Worm (Caenorhabditis elegans) whole organism, young adult: ENCODE measurements around the gene rgef-1.

Experiments used
- B0019.2 ChIP-seq: fragments of 200-800 bp; sonication (Bioruptor generic); conservative IDR thresholded peaks from 2 replicates; pipeline ENCODE4 v1.3.6; 2022; ENCODE audit warnings: missing genetic modification reagents, missing genetic modification characterization, missing compliant biosample characterization
- B0035.1 ChIP-seq: sonication (generic microtip); optimal IDR thresholded peaks from 2 replicates; lab custom pipeline; 2016; ENCODE audit warnings: missing genetic modification characterization, mild to moderate bottlenecking, missing compliant biosample characterization, missing genotype, missing genetic modification reagents
- C17E4.6 ChIP-seq: fragments of 200-800 bp; sonication (Bioruptor generic); IDR thresholded peaks from 2 replicates; pipeline ENCODE4 v1.3.6; 2022; ENCODE audit warnings: missing genetic modification reagents, missing genetic modification characterization, missing compliant biosample characterization
- D2030.7 ChIP-seq: fragments of 200-800 bp; sonication (Bioruptor generic); IDR thresholded peaks from 2 replicates; pipeline ENCODE4 v1.3.6; 2022; ENCODE audit warnings: missing genetic modification reagents, missing genetic modification characterization, missing compliant biosample characterization
- F22D6.2 ChIP-seq: sonication (generic microtip); optimal IDR thresholded peaks from 2 replicates; lab custom pipeline; 2016; ENCODE audit warnings: mild to moderate bottlenecking, missing genetic modification characterization, missing compliant biosample characterization
- Y53F4B.3 ChIP-seq: fragments of 200-800 bp; sonication (Bioruptor generic); IDR thresholded peaks from 2 replicates; pipeline ENCODE4 v1.3.6; 2022; ENCODE audit warnings: missing genetic modification reagents, missing genetic modification characterization, missing compliant biosample characterization
- Y67H2A.10 ChIP-seq: fragments of 200-800 bp; sonication (Bioruptor generic); conservative IDR thresholded peaks from 2 replicates; pipeline ENCODE4 v1.3.6; 2022; ENCODE audit warnings: missing genetic modification reagents, missing genetic modification characterization, missing compliant biosample characterization
- Y79H2A.3 ChIP-seq: fragments of 200-800 bp; sonication (Bioruptor generic); conservative IDR thresholded peaks from 2 replicates; pipeline ENCODE4 v1.3.6; 2022; ENCODE audit warnings: missing genetic modification reagents, missing genetic modification characterization, missing compliant biosample characterization
- ZK185.1 ChIP-seq: sonication (generic microtip); optimal IDR thresholded peaks from 2 replicates; lab custom pipeline; 2016; ENCODE audit warnings: mild to moderate bottlenecking, missing genetic modification characterization, missing compliant biosample characterization; ENCODE audit not compliant: poor library complexity, severe bottlenecking
- aptf-2 ChIP-seq: fragments of 200-800 bp; sonication (Bioruptor generic); conservative IDR thresholded peaks from 2 replicates; pipeline ENCODE4 v1.3.6; 2022; ENCODE audit warnings: missing genetic modification reagents, missing genetic modification characterization, missing compliant biosample characterization
- athp-1 ChIP-seq: sonication (generic microtip); optimal IDR thresholded peaks from 2 replicates; lab custom pipeline; 2017; ENCODE audit warnings: mild to moderate bottlenecking, missing genetic modification characterization, missing compliant biosample characterization
- attf-3 ChIP-seq: fragments of 200-800 bp; sonication (Bioruptor generic); conservative IDR thresholded peaks from 2 replicates; pipeline ENCODE4 v1.3.6; 2022; ENCODE audit warnings: missing genetic modification reagents, missing genetic modification characterization, missing compliant biosample characterization
- ceh-100 ChIP-seq: fragments of 200-800 bp; sonication (Bioruptor generic); IDR thresholded peaks from 2 replicates; pipeline ENCODE4 v1.3.6; 2022; ENCODE audit warnings: missing genetic modification reagents, missing genetic modification characterization, missing compliant biosample characterization
- ceh-27 ChIP-seq: fragments of 200-800 bp; sonication (Bioruptor generic); optimal IDR thresholded peaks from 2 replicates; lab custom pipeline; 2018; ENCODE audit warnings: mild to moderate bottlenecking, missing genetic modification characterization, moderate library complexity, missing compliant biosample characterization
- ceh-91 ChIP-seq: fragments of 200-800 bp; sonication (Bioruptor generic); IDR thresholded peaks from 2 replicates; pipeline ENCODE4 v1.3.6; 2022; ENCODE audit warnings: missing genetic modification reagents, missing genetic modification characterization, missing compliant biosample characterization
- dpl-1 ChIP-seq: fragments of 150-350 bp; optimal IDR thresholded peaks from 2 replicates; lab custom pipeline; 2014; ENCODE audit warnings: missing biosample characterization, missing genetic modification reagents, missing genetic modification characterization
- egl-18 ChIP-seq: fragments of 200-800 bp; sonication (Bioruptor generic); IDR thresholded peaks from 2 replicates; pipeline ENCODE4 v1.3.6; 2022; ENCODE audit warnings: missing genetic modification reagents, missing genetic modification characterization, missing compliant biosample characterization
- egl-44 ChIP-seq: fragments of 200-800 bp; sonication (Bioruptor generic); IDR thresholded peaks from 2 replicates; pipeline ENCODE4 v1.3.6; 2022; ENCODE audit warnings: missing genetic modification reagents, missing genetic modification characterization, missing compliant biosample characterization
- him-1 ChIP-seq: sonication (generic microtip); optimal IDR thresholded peaks from 2 replicates; lab custom pipeline; 2016; ENCODE audit warnings: missing genotype, missing genetic modification reagents, missing genetic modification characterization, missing compliant biosample characterization
- hlh-26 ChIP-seq: fragments of 200-800 bp; sonication (Bioruptor generic); conservative IDR thresholded peaks from 2 replicates; pipeline ENCODE4 v1.3.6; 2022; ENCODE audit warnings: missing genetic modification reagents, missing genetic modification characterization, missing compliant biosample characterization
- hmg-1.2 ChIP-seq: fragments of 200-800 bp; sonication (Bioruptor generic); IDR thresholded peaks from 2 replicates; pipeline ENCODE4 v1.3.6; 2022; ENCODE audit warnings: missing genetic modification reagents, missing genetic modification characterization, missing compliant biosample characterization
- hrde-1 ChIP-seq: sonication (generic microtip); optimal IDR thresholded peaks from 2 replicates; lab custom pipeline; 2016; ENCODE audit warnings: missing genetic modification characterization, mild to moderate bottlenecking, missing compliant biosample characterization, moderate library complexity, missing genotype, missing genetic modification reagents, borderline replicate concordance
- lin-26 ChIP-seq: fragments of 200-800 bp; sonication (Bioruptor generic); IDR thresholded peaks from 2 replicates; pipeline ENCODE4 v1.3.6; 2022; ENCODE audit warnings: missing genetic modification reagents, missing genetic modification characterization, missing compliant biosample characterization
- lin-40 ChIP-seq: sonication (generic microtip); optimal IDR thresholded peaks from 2 replicates; lab custom pipeline; 2016; ENCODE audit warnings: missing genetic modification characterization, mild to moderate bottlenecking, missing compliant biosample characterization, missing genotype, missing genetic modification reagents
- lin-54 ChIP-seq: fragments of 200-800 bp; sonication (Bioruptor generic); optimal IDR thresholded peaks from 2 replicates; lab custom pipeline; 2018; ENCODE audit warnings: mild to moderate bottlenecking, missing genetic modification characterization, missing compliant biosample characterization
- lir-1 ChIP-seq: fragments of 200-800 bp; sonication (Bioruptor generic); conservative IDR thresholded peaks from 2 replicates; pipeline ENCODE4 v1.3.6; 2022; ENCODE audit warnings: missing genetic modification reagents, missing genetic modification characterization, missing compliant biosample characterization
- lsl-1 ChIP-seq: fragments of 200-800 bp; sonication (Bioruptor generic); optimal IDR thresholded peaks from 2 replicates; lab custom pipeline; 2018; ENCODE audit warnings: mild to moderate bottlenecking, missing genetic modification characterization, moderate library complexity, missing compliant biosample characterization
- lsy-27 ChIP-seq: sonication (generic microtip); optimal IDR thresholded peaks from 2 replicates; lab custom pipeline; 2017; ENCODE audit warnings: missing genetic modification characterization, mild to moderate bottlenecking, missing compliant biosample characterization, antibody characterized with exemption, missing genotype, borderline replicate concordance; ENCODE audit not compliant: insufficient read depth
- madf-10 ChIP-seq: sonication (generic microtip); optimal IDR thresholded peaks from 2 replicates; lab custom pipeline; 2016; ENCODE audit warnings: mild to moderate bottlenecking, missing genetic modification characterization, missing compliant biosample characterization
- madf-3 ChIP-seq: fragments of 200-800 bp; sonication (Bioruptor generic); IDR thresholded peaks from 2 replicates; pipeline ENCODE4 v1.3.6; 2022; ENCODE audit warnings: missing genetic modification reagents, missing genetic modification characterization, missing compliant biosample characterization
- madf-6 ChIP-seq: fragments of 200-800 bp; sonication (Bioruptor generic); IDR thresholded peaks from 2 replicates; pipeline ENCODE4 v1.3.6; 2022; ENCODE audit warnings: missing genetic modification reagents, missing genetic modification characterization, missing compliant biosample characterization
- madf-8 ChIP-seq: fragments of 200-800 bp; sonication (Bioruptor generic); conservative IDR thresholded peaks from 2 replicates; pipeline ENCODE4 v1.3.6; 2022; ENCODE audit warnings: missing genetic modification reagents, missing genetic modification characterization, missing compliant biosample characterization
- nhr-80 ChIP-seq: sonication (generic microtip); optimal IDR thresholded peaks from 2 replicates; lab custom pipeline; 2016; ENCODE audit warnings: missing genetic modification characterization, missing compliant biosample characterization
- pbrm-1 ChIP-seq: fragments of 200-800 bp; sonication (Bioruptor generic); IDR thresholded peaks from 2 replicates; pipeline ENCODE4 v1.3.6; 2022; ENCODE audit warnings: missing genetic modification reagents, missing genetic modification characterization, missing compliant biosample characterization
- rec-8 ChIP-seq, 2 experiments: sonication (generic microtip); optimal IDR thresholded peaks; 2 replicates each; lab custom pipeline; 2016; ENCODE audit warnings: mild to moderate bottlenecking in 2 of 2, missing genetic modification characterization in 2 of 2, missing genetic modification reagents in 2 of 2, missing genotype in 2 of 2, missing biosample characterization in 1 of 2, missing compliant biosample characterization in 1 of 2, moderate library complexity in 1 of 2
- snpc-1.1 ChIP-seq: sonication (generic microtip); optimal IDR thresholded peaks from 2 replicates; lab custom pipeline; 2017; ENCODE audit warnings: missing genetic modification characterization, mild to moderate bottlenecking, missing compliant biosample characterization, antibody characterized with exemption, moderate library complexity, missing genotype, missing genetic modification reagents; ENCODE audit not compliant: insufficient read depth
- snpc-1.3 ChIP-seq: sonication (generic microtip); optimal IDR thresholded peaks from 2 replicates; lab custom pipeline; 2017; ENCODE audit warnings: missing genetic modification characterization, mild to moderate bottlenecking, missing compliant biosample characterization, antibody characterized with exemption, moderate library complexity, missing genotype, missing genetic modification reagents; ENCODE audit not compliant: insufficient read depth
- snpc-3.4 ChIP-seq: sonication (generic microtip); optimal IDR thresholded peaks from 2 replicates; lab custom pipeline; 2017; ENCODE audit warnings: missing genetic modification characterization, mild to moderate bottlenecking, missing compliant biosample characterization, antibody characterized with exemption, moderate library complexity, missing genotype, missing genetic modification reagents
- snpc-4 ChIP-seq, 5 experiments: fragments of 150-350 bp in 1 of 5; sonication (generic microtip) in 4 of 5; optimal IDR thresholded peaks; 2 replicates each; lab custom pipeline; 2014 to 2018; ENCODE audit warnings: missing genetic modification characterization in 5 of 5, missing biosample characterization in 3 of 5, antibody characterized with exemption in 2 of 5, mild to moderate bottlenecking in 2 of 5, missing compliant biosample characterization in 2 of 5, missing genotype in 2 of 5, moderate library complexity in 2 of 5, missing genetic modification reagents in 1 of 5
- sptf-2 ChIP-seq: fragments of 200-800 bp; sonication (Bioruptor generic); optimal IDR thresholded peaks from 2 replicates; lab custom pipeline; 2018; ENCODE audit warnings: mild to moderate bottlenecking, missing genetic modification characterization, missing compliant biosample characterization
- tlf-1 ChIP-seq: fragments of 200-800 bp; sonication (Bioruptor generic); optimal IDR thresholded peaks from 2 replicates; lab custom pipeline; 2018; ENCODE audit warnings: mild to moderate bottlenecking, missing genetic modification characterization, missing compliant biosample characterization
- unc-130 ChIP-seq: sonication (generic microtip); optimal IDR thresholded peaks from 2 replicates; lab custom pipeline; 2016; ENCODE audit warnings: missing genetic modification reagents, missing genetic modification characterization, missing compliant biosample characterization
- ztf-18 ChIP-seq: sonication (generic microtip); optimal IDR thresholded peaks from 2 replicates; lab custom pipeline; 2016; ENCODE audit warnings: missing genotype, mild to moderate bottlenecking, missing genetic modification characterization, missing compliant biosample characterization
- ztf-28 ChIP-seq: fragments of 200-800 bp; sonication (Bioruptor generic); IDR thresholded peaks from 2 replicates; pipeline ENCODE4 v1.3.6; 2022; ENCODE audit warnings: missing genetic modification reagents, missing genetic modification characterization, missing compliant biosample characterization

Gene rgef-1

DNA sequence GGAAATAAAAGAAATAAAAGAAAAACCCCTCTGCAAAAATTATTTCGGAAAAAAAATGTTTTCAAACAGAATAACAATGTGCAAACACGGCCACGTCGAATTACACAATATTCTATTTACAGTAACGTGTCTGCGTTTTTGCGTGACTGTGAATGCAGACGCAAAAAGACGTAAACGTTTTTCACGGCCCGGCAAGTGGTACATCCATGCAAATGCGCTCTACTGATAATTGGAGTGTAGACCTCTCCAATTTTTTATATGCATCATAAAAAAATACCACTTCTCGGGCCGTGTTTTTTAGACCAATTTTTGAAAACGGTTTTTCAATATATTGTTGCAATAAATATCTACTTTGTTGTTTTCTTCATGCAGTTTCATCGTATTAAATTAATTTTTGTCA is 12.0 kb downstream of the rgef-1 start, which contains the start of gene nstp-10 (continued):
- peak; percentile 83 for TF ChIP-seq C17E4.6 (GFP tag; lab: Robert Waterston, UW)
- peak; percentile 88 for TF ChIP-seq athp-1 (tag; lab: Kevin White, UChicago)
- TF ChIP-seq D2030.7 (GFP tag; lab: Robert Waterston, UW), result peak; percentile 97
- peak; percentile 96 for TF ChIP-seq ceh-91 (GFP tag; lab: Robert Waterston, UW)
- TF ChIP-seq Y67H2A.10, result peak; percentile 54; the same call in 1 of the 2 replicates
- TF ChIP-seq ztf-18 (tag; lab: Kevin White, UChicago), result peak; percentile 85
- peak; percentile 28 for TF ChIP-seq lin-40 (tag; lab: Kevin White, UChicago)
- peak; percentile 83 for TF ChIP-seq Y53F4B.3
- TF ChIP-seq snpc-1.3, result peak; percentile 94
- peak; percentile 91 for TF ChIP-seq madf-8 (GFP tag; lab: Robert Waterston, UW)
- peak; percentile 88 for TF ChIP-seq snpc-3.4 (tag; lab: Kevin White, UChicago)
- TF ChIP-seq egl-44, result no peak
- TF ChIP-seq B0035.1, result no peak
- TF ChIP-seq lsl-1 (GFP tag; lab: Kevin White, UChicago), result peak; percentile 98
- TF ChIP-seq dpl-1 (GFP tag; lab: Kevin White, UChicago), result peak; percentile 79
- TF ChIP-seq Y79H2A.3 (GFP tag; lab: Robert Waterston, UW), result peak; percentile 77; the same call in 1 of the 2 replicates
- TF ChIP-seq madf-3 (GFP tag; lab: Robert Waterston, UW), result peak; percentile 91
- no peak for TF ChIP-seq lsy-27 (tag; lab: Kevin White, UChicago)
- peak in 1 of 2 experiments; percentile 51 for TF ChIP-seq rec-8 (tag; optimal IDR thresholded peaks at IDR 0.05; lab: Kevin White, UChicago)
- no peak for TF ChIP-seq egl-18 (GFP tag; lab: Robert Waterston, UW)
- no peak for TF ChIP-seq hlh-26
- peak; percentile 60 for TF ChIP-seq him-1 (tag; lab: Kevin White, UChicago)
- peak; percentile 94 for TF ChIP-seq pbrm-1 (GFP tag; lab: Robert Waterston, UW)
- TF ChIP-seq lin-54 (GFP tag; lab: Kevin White, UChicago), result peak; percentile 86
- peak; percentile 81 for TF ChIP-seq snpc-1.1 (tag; lab: Kevin White, UChicago)
- 0 out of 2 replicates have a peak, but pooled peaks have one; percentile 43 for TF ChIP-seq attf-3
- peak; percentile 69 for TF ChIP-seq hmg-1.2 (GFP tag; lab: Robert Waterston, UW)
- TF ChIP-seq tlf-1 (GFP tag; lab: Kevin White, UChicago), result peak; percentile 89
- peak; percentile 50 for TF ChIP-seq sptf-2
- TF ChIP-seq snpc-4 (GFP tag; optimal IDR thresholded peaks at IDR 0.05; lab: Kevin White, UChicago), result peak; percentile 59
- TF ChIP-seq snpc-4 (tag; optimal IDR thresholded peaks at IDR 0.05; lab: Kevin White, UChicago), result peak; percentile 60 to 78 (median 74)
- TF ChIP-seq ztf-28, result peak; percentile 77; the same call in 1 of the 2 replicates
- peak; percentile 97 for TF ChIP-seq madf-6 (GFP tag; lab: Robert Waterston, UW)
- TF ChIP-seq lin-26 (GFP tag; lab: Robert Waterston, UW), result peak; percentile 72; the same call in 1 of the 2 replicates
- peak; percentile 89 for TF ChIP-seq unc-130 (GFP tag; lab: Kevin White, UChicago)
- TF ChIP-seq nhr-80, result no peak
- peak; percentile 49 for TF ChIP-seq ZK185.1 (tag; lab: Kevin White, UChicago)
- TF ChIP-seq B0019.2 (GFP tag; lab: Robert Waterston, UW), result peak; percentile 98
- peak; percentile 85 for TF ChIP-seq ceh-27 (GFP tag; lab: Kevin White, UChicago)
- peak; percentile 26 for TF ChIP-seq hrde-1 (tag; lab: Kevin White, UChicago)
- peak; percentile 76 for TF ChIP-seq ceh-100 (GFP tag; lab: Robert Waterston, UW)
- no peak for TF ChIP-seq madf-10 (tag; lab: Kevin White, UChicago)
- no peak for TF ChIP-seq F22D6.2 (tag; lab: Kevin White, UChicago)
- TF ChIP-seq aptf-2 (GFP tag; lab: Robert Waterston, UW), result 0 out of 2 replicates have a peak, but pooled peaks have one; percentile 39
- TF ChIP-seq lir-1 (GFP tag; lab: Robert Waterston, UW), result peak; percentile 71
